Fruit fly (Drosophila melanogaster) whole organism, pupa: ENCODE measurements around the gene CG6978.
A peak's percentile ranks its signal among the peaks of the same experiment; 100 is the strongest.

ENCODE experiments used
- CG10348 ChIP-seq: fragments of 200-800 bp; sonication (Bioruptor generic); IDR thresholded peaks from 2 replicates; pipeline ENCODE4 v1.3.6; 2022; ENCODE audit warnings: missing biosample characterization, missing genetic modification characterization
- CG12605 ChIP-seq: fragments of 200-800 bp; sonication (Bioruptor generic); IDR thresholded peaks from 2 replicates; pipeline ENCODE4 v1.3.6; 2022; ENCODE audit warnings: missing biosample characterization, missing genetic modification characterization
- CG13204 ChIP-seq: fragments of 200-800 bp; sonication (Bioruptor generic); optimal IDR thresholded peaks from 2 replicates; lab custom pipeline; 2018; ENCODE audit warnings: missing biosample characterization, mild to moderate bottlenecking, missing genetic modification characterization, moderate library complexity
- CG14655 ChIP-seq: fragments of 200-800 bp; sonication (Bioruptor generic); optimal IDR thresholded peaks from 3 replicates; lab custom pipeline; 2017; ENCODE audit warnings: mild to moderate bottlenecking, missing biosample characterization, missing genetic modification reagents, missing genetic modification characterization
- CG15710 ChIP-seq: fragments of 200-800 bp; sonication (Bioruptor generic); optimal IDR thresholded peaks from 2 replicates; lab custom pipeline; 2018; ENCODE audit warnings: missing biosample characterization, mild to moderate bottlenecking, missing genetic modification characterization, moderate library complexity
- CG17806 ChIP-seq: fragments of 200-800 bp; sonication (Bioruptor generic); optimal IDR thresholded peaks from 2 replicates; lab custom pipeline; 2018; ENCODE audit warnings: missing biosample characterization, mild to moderate bottlenecking, missing genetic modification characterization, moderate library complexity
- CG32121 ChIP-seq: fragments of 200-800 bp; sonication (Bioruptor generic); IDR thresholded peaks from 2 replicates; pipeline ENCODE4 v1.3.6; 2022; ENCODE audit warnings: missing biosample characterization, missing genetic modification characterization
- CG34367 ChIP-seq: fragments of 200-800 bp; sonication (Bioruptor generic); optimal IDR thresholded peaks from 2 replicates; lab custom pipeline; 2018; ENCODE audit warnings: missing biosample characterization, mild to moderate bottlenecking, missing genetic modification characterization
- CG4496 ChIP-seq: fragments of 200-800 bp; sonication (Bioruptor generic); IDR thresholded peaks from 3 replicates; pipeline ENCODE4 v1.3.6; 2022; ENCODE audit warnings: missing biosample characterization, missing genetic modification characterization
- CG8159 ChIP-seq: fragments of 200-800 bp; sonication (Bioruptor generic); optimal IDR thresholded peaks from 3 replicates; lab custom pipeline; 2018; ENCODE audit warnings: missing biosample characterization, mild to moderate bottlenecking, missing genetic modification characterization, moderate library complexity
- CG8301 ChIP-seq: fragments of 200-800 bp; sonication (Bioruptor generic); optimal IDR thresholded peaks from 2 replicates; lab custom pipeline; 2018; ENCODE audit warnings: missing biosample characterization, mild to moderate bottlenecking, missing genetic modification characterization
- CG9948 ChIP-seq: fragments of 200-800 bp; sonication (Bioruptor generic); optimal IDR thresholded peaks from 2 replicates; lab custom pipeline; 2018; ENCODE audit warnings: missing biosample characterization, mild to moderate bottlenecking, missing genetic modification characterization, moderate library complexity
- D1 ChIP-seq: fragments of 200-800 bp; sonication (Bioruptor generic); optimal IDR thresholded peaks from 2 replicates; lab custom pipeline; 2018; ENCODE audit warnings: missing biosample characterization, mild to moderate bottlenecking, missing genetic modification characterization, moderate library complexity
- EcR ChIP-seq: fragments of 200-800 bp; sonication (Bioruptor generic); optimal IDR thresholded peaks from 3 replicates; lab custom pipeline; 2019; ENCODE audit warnings: missing biosample characterization, missing genetic modification characterization, mild to moderate bottlenecking, moderate library complexity, missing genetic modification reagents
- Ets98B ChIP-seq: fragments of 200-800 bp; sonication (Bioruptor generic); IDR thresholded peaks from 2 replicates; pipeline ENCODE4 v1.3.6; 2022; ENCODE audit warnings: missing biosample characterization, missing genetic modification characterization
- Pif1A ChIP-seq: fragments of 200-800 bp; sonication (Bioruptor generic); optimal IDR thresholded peaks from 3 replicates; lab custom pipeline; 2016; ENCODE audit warnings: missing biosample characterization, missing genetic modification characterization
- Pif1B ChIP-seq: fragments of 200-800 bp; sonication (Bioruptor generic); optimal IDR thresholded peaks from 3 replicates; lab custom pipeline; 2016; ENCODE audit warnings: missing biosample characterization, missing genetic modification characterization
- Snoo ChIP-seq: fragments of 200-800 bp; sonication (Bioruptor generic); optimal IDR thresholded peaks from 3 replicates; lab custom pipeline; 2017; ENCODE audit warnings: missing biosample characterization, mild to moderate bottlenecking, missing genetic modification characterization, inconsistent platforms
- fd96Ca ChIP-seq: fragments of 200-800 bp; sonication (Bioruptor generic); IDR thresholded peaks from 3 replicates; pipeline ENCODE4 v1.3.6; 2022; ENCODE audit warnings: missing biosample characterization, missing genetic modification characterization
- gl ChIP-seq: fragments of 200-800 bp; sonication (Bioruptor generic); optimal IDR thresholded peaks from 2 replicates; lab custom pipeline; 2018; ENCODE audit warnings: missing biosample characterization, mild to moderate bottlenecking, missing genetic modification characterization
- rn ChIP-seq: fragments of 200-800 bp; sonication (Bioruptor generic); IDR thresholded peaks from 2 replicates; pipeline ENCODE4 v1.3.6; 2022; ENCODE audit warnings: missing biosample characterization, missing genetic modification characterization

CG6978 gene

DNA sequence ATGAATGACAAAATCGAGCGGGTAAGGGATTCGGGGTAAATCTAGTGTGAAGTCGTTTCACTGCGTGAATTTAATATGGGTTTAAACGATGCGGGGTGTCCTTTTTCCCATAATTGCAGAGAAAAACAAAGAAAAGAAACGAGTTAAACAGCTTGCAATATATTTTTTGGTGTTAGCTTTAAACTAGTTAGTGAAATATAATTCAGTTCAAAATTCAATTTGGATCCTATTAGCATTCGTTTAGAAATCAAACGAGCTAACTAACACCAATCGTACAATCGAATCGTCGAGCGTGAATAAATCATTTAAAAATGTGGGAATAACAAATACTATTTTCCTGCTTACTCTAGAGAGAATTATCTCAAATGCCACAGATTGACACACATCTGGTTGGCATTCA lies at the start of gene CG6978:
TSS of gene CG6978 (plus strand) at position 301 of the 400 bp plus-strand sequence.
- TF ChIP-seq gl (tag; lab: Kevin White, UChicago) (no peak), CG34367 (tag; lab: Kevin White, UChicago) (no peak), Pif1A (GFP tag; lab: Kevin White, UChicago) (no peak), CG8301 (no peak), CG8159 (tag; lab: Kevin White, UChicago) (no peak), CG14655 (GFP tag; lab: Kevin White, UChicago) (no peak), fd96Ca (GFP tag; lab: Robert Waterston, UW) (no peak), CG32121 (GFP tag; lab: Robert Waterston, UW) (no peak), CG17806 (no peak), EcR (GFP tag; lab: Kevin White, UChicago) (no peak)

DNA sequence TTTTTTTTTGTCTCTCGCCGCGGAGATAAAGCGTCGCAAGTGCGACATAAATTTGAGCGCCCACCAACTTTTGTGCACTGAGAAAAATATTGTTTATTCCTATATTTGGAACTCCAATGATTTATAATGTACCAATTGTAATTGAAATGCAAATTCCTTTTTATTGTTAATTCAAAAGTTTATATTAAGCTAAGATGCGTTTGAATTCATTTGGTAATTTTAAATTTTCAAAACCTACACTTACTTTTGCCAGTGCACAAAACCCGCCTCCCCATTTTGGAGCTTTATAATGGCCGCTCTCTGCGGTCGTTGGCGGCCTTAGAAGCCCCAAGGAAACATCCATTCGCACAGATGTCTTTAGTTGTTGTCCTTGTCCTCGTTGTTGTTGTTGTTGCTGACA lies 21.6 kb upstream of the CG6978 start:
- TF ChIP-seq fd96Ca (GFP tag; lab: Robert Waterston, UW) (no peak), CG4496 (0 out of 3 replicates have a peak, but pooled peaks have one; percentile 11), CG10348 (no peak), Pif1A (GFP tag; lab: Kevin White, UChicago) (no peak), Ets98B (GFP tag; lab: Robert Waterston, UW) (0 out of 2 replicates have a peak, but pooled peaks have one; percentile 9), gl (tag; lab: Kevin White, UChicago) (no peak), CG9948 (no peak), CG8159 (tag; lab: Kevin White, UChicago) (peak; percentile 3), CG8301 (no peak), CG14655 (GFP tag; lab: Kevin White, UChicago) (peak; percentile 22)

DNA sequence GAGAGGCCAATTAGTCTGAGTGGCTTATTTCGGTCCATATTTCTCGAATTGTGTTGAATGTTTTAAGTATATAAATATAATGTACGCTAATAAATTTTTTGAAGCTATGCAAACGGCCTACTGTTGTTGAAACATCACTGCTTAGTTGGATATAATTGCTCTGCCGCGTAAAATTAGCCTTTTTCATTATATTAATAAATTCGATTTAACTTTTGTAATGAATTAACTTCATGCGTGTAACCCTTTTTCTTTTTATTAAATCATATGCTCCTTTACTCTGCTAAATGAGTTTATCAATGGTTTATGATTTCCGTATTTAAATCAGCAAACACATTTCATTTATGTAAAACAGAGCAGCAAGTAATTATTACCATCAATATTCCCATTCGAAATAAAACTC lies 13.8 kb upstream of the CG6978 start, which contains the start of gene CG15472:
TSS of gene CG15472 (minus strand) at position 101 of the 400 bp plus-strand sequence.
- TF ChIP-seq CG17806 (no peak), CG32121 (GFP tag; lab: Robert Waterston, UW) (no peak), fd96Ca (GFP tag; lab: Robert Waterston, UW) (no peak), CG13204 (GFP tag; lab: Kevin White, UChicago) (no peak), CG34367 (tag; lab: Kevin White, UChicago) (no peak), CG12605 (GFP tag; lab: Robert Waterston, UW) (no peak), CG10348 (no peak), rn (GFP tag; lab: Robert Waterston, UW) (no peak), CG15710 (no peak), EcR (GFP tag; lab: Kevin White, UChicago) (no peak), CG8301 (no peak), CG8159 (tag; lab: Kevin White, UChicago) (no peak), Snoo (no peak), CG9948 (no peak), CG4496 (no peak), Pif1B (GFP tag; lab: Kevin White, UChicago) (no peak)

dm6 chrX:4771488-4771887 lies 12.4 kb upstream of the CG6978 start, which contains the start of gene Klf15:
Gene Klf15 (minus strand): TSS chrX:4771588.
- TF ChIP-seq CG8159 (tag; lab: Kevin White, UChicago) (no peak), CG12605 (GFP tag; lab: Robert Waterston, UW) (no peak), CG9948 (no peak), rn (GFP tag; lab: Robert Waterston, UW) (no peak), CG32121 (GFP tag; lab: Robert Waterston, UW) (no peak), CG10348 (no peak), CG14655 (GFP tag; lab: Kevin White, UChicago) (no peak), fd96Ca (GFP tag; lab: Robert Waterston, UW) (no peak), EcR (GFP tag; lab: Kevin White, UChicago) (no peak)

- no peak for TF ChIP-seq EcR (GFP tag; lab: Kevin White, UChicago)
- TF ChIP-seq CG8159 (tag; lab: Kevin White, UChicago) = no peak
- no peak for TF ChIP-seq Ets98B (GFP tag; lab: Robert Waterston, UW)
- TF ChIP-seq Snoo = no peak
- TF ChIP-seq CG12605 (GFP tag; lab: Robert Waterston, UW) = no peak
- no peak for TF ChIP-seq Pif1A (GFP tag; lab: Kevin White, UChicago)
- TF ChIP-seq CG34367 (tag; lab: Kevin White, UChicago) = no peak
- no peak for TF ChIP-seq CG13204 (GFP tag; lab: Kevin White, UChicago)
- TF ChIP-seq rn (GFP tag; lab: Robert Waterston, UW) = no peak
These were observed 6.6 kb upstream of the CG6978 start, which contains the start of gene CG2871 for dm6 chrX:4777275-4777674. Gene CG2871 (minus strand): TSS chrX:4777375.

- TF ChIP-seq EcR (GFP tag; lab: Kevin White, UChicago) (no peak), CG17806 (no peak), CG4496 (no peak), fd96Ca (GFP tag; lab: Robert Waterston, UW) (no peak)
These were observed 1.2 kb upstream of the CG6978 start, which contains the start of gene CG15471 for dm6 chrX:4782689-4783088. Gene CG15471 (minus strand): TSS chrX:4782789.

DNA sequence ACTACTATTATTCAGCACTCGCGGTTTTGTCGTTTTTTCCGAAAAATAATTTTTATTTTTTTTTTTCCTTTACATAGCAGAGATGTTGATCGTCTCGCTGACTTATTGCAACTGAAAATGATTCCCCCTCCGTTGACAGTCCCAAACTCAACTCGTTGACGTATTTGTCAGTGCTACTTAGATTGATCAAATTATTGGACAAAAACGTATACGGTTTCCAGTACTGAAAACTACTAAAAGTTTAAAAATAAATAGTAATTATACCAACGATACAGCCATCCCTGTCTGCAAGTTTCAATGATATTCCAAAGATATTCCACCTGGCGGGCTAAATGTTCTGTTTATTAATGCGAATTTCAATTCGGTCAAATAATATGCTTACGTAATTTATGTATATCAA lies 20.9 kb downstream of the CG6978 start, which contains the start of gene CG2861:
TSS of gene CG2861 (minus strand) at position 101 of the 400 bp plus-strand sequence.
- TF ChIP-seq CG32121 (GFP tag; lab: Robert Waterston, UW) = no peak
- no peak for TF ChIP-seq Ets98B (GFP tag; lab: Robert Waterston, UW)
- no peak for TF ChIP-seq gl (tag; lab: Kevin White, UChicago)
- no peak for TF ChIP-seq CG4496
- TF ChIP-seq CG14655 (GFP tag; lab: Kevin White, UChicago) = no peak
- TF ChIP-seq fd96Ca (GFP tag; lab: Robert Waterston, UW) = no peak
- no peak for TF ChIP-seq CG34367 (tag; lab: Kevin White, UChicago)
- TF ChIP-seq CG15710 = no peak
- no peak for TF ChIP-seq rn (GFP tag; lab: Robert Waterston, UW)
- no peak for TF ChIP-seq Pif1A (GFP tag; lab: Kevin White, UChicago)
- no peak for TF ChIP-seq CG12605 (GFP tag; lab: Robert Waterston, UW)
- no peak for TF ChIP-seq D1 (tag; lab: Kevin White, UChicago)
- no peak for TF ChIP-seq CG8301
- no peak for TF ChIP-seq CG10348
- TF ChIP-seq CG9948 = no peak
- no peak for TF ChIP-seq EcR (GFP tag; lab: Kevin White, UChicago)
- TF ChIP-seq Snoo = no peak
- no peak for TF ChIP-seq CG8159 (tag; lab: Kevin White, UChicago)
